Worm (Caenorhabditis elegans) whole organism, mixed stage, embryonic: ENCODE results near the gene C45G9.10.
A peak's percentile ranks its signal among the peaks of the same experiment; 100 is the strongest.

Experiments used
- M03D4.4 ChIP-seq: sonication (generic microtip); optimal IDR thresholded peaks from 2 replicates; lab custom pipeline; 2017; ENCODE audit warnings: mild to moderate bottlenecking, missing genetic modification characterization, missing compliant biosample characterization
- bed-3 ChIP-seq: fragments of 200-800 bp; sonication (Bioruptor generic); optimal IDR thresholded peaks from 3 replicates; lab custom pipeline; 2018; ENCODE audit warnings: mild to moderate bottlenecking, missing genetic modification characterization, moderate library complexity, missing compliant biosample characterization
- blmp-1 ChIP-seq: fragments of 150-350 bp; optimal IDR thresholded peaks from 2 replicates; lab custom pipeline; 2014; ENCODE audit warnings: missing biosample characterization, missing genetic modification characterization
- ceh-39 ChIP-seq: fragments of 150-350 bp; optimal IDR thresholded peaks from 2 replicates; lab custom pipeline; 2014; ENCODE audit warnings: missing biosample characterization, missing genetic modification characterization
- ceh-43 ChIP-seq: fragments of 200-800 bp; sonication (Bioruptor generic); optimal IDR thresholded peaks from 2 replicates; lab custom pipeline; 2018; ENCODE audit warnings: mild to moderate bottlenecking, missing genetic modification characterization, moderate library complexity, missing compliant biosample characterization
- ceh-83 ChIP-seq: fragments of 200-800 bp; sonication (Bioruptor generic); optimal IDR thresholded peaks from 2 replicates; lab custom pipeline; 2018; ENCODE audit warnings: mild to moderate bottlenecking, missing genetic modification characterization, missing compliant biosample characterization
- ces-1 ChIP-seq: fragments of 150-350 bp; optimal IDR thresholded peaks from 2 replicates; lab custom pipeline; 2014; ENCODE audit warnings: missing biosample characterization, missing genetic modification reagents, missing genetic modification characterization
- cnd-1 ChIP-seq: fragments of 200-800 bp; sonication (Bioruptor generic); optimal IDR thresholded peaks from 2 replicates; lab custom pipeline; 2018; ENCODE audit warnings: mild to moderate bottlenecking, missing genetic modification characterization, missing compliant biosample characterization
- drap-1 ChIP-seq: fragments of 200-800 bp; sonication (Bioruptor generic); optimal IDR thresholded peaks from 3 replicates; lab custom pipeline; 2018; ENCODE audit warnings: mild to moderate bottlenecking, missing genetic modification characterization, missing compliant biosample characterization
- elt-1 ChIP-seq: sonication (generic microtip); optimal IDR thresholded peaks from 2 replicates; lab custom pipeline; 2017; ENCODE audit warnings: missing genetic modification characterization, mild to moderate bottlenecking, missing compliant biosample characterization, antibody characterized with exemption, moderate library complexity, borderline replicate concordance; ENCODE audit not compliant: insufficient read depth
- elt-3 ChIP-seq: fragments of 150-350 bp; optimal IDR thresholded peaks from 2 replicates; lab custom pipeline; 2014; ENCODE audit warnings: missing biosample characterization, missing genetic modification characterization
- flh-1 ChIP-seq: fragments of 200-800 bp; sonication (Bioruptor generic); optimal IDR thresholded peaks from 2 replicates; lab custom pipeline; 2018; ENCODE audit warnings: mild to moderate bottlenecking, missing genetic modification characterization, moderate library complexity, missing compliant biosample characterization
- ham-2 ChIP-seq: fragments of 200-800 bp; sonication (Bioruptor generic); optimal IDR thresholded peaks from 2 replicates; lab custom pipeline; 2018; ENCODE audit warnings: mild to moderate bottlenecking, missing genetic modification characterization, missing compliant biosample characterization
- hlh-1 ChIP-seq: fragments of 150-350 bp; optimal IDR thresholded peaks from 2 replicates; lab custom pipeline; 2014; ENCODE audit warnings: missing biosample characterization, missing genetic modification reagents, missing genetic modification characterization
- lin-13 ChIP-seq: fragments of 150-350 bp; optimal IDR thresholded peaks from 2 replicates; lab custom pipeline; 2014; ENCODE audit warnings: missing biosample characterization, missing genetic modification characterization
- lin-32 ChIP-seq: fragments of 200-800 bp; sonication (Bioruptor generic); optimal IDR thresholded peaks from 2 replicates; lab custom pipeline; 2018; ENCODE audit warnings: mild to moderate bottlenecking, missing genetic modification characterization, missing compliant biosample characterization
- lsy-2 ChIP-seq: fragments of 150-350 bp; optimal IDR thresholded peaks from 2 replicates; lab custom pipeline; 2014; ENCODE audit warnings: missing biosample characterization, missing genetic modification characterization
- mab-5 ChIP-seq: fragments of 150-350 bp; optimal IDR thresholded peaks from 2 replicates; lab custom pipeline; 2014; ENCODE audit warnings: missing biosample characterization, missing genetic modification characterization
- mep-1 ChIP-seq: fragments of 150-350 bp; optimal IDR thresholded peaks from 2 replicates; lab custom pipeline; 2017; ENCODE audit warnings: missing biosample characterization, missing genetic modification reagents, missing genetic modification characterization, inconsistent platforms
- mls-2 ChIP-seq: sonication (generic microtip); optimal IDR thresholded peaks from 2 replicates; lab custom pipeline; 2016; ENCODE audit warnings: mild to moderate bottlenecking, missing genetic modification characterization, moderate library complexity, missing compliant biosample characterization
- nhr-12 ChIP-seq: fragments of 150-350 bp; optimal IDR thresholded peaks from 2 replicates; lab custom pipeline; 2014; ENCODE audit warnings: missing biosample characterization, missing genetic modification characterization
- nhr-2 ChIP-seq: fragments of 150-350 bp; optimal IDR thresholded peaks from 2 replicates; lab custom pipeline; 2014; ENCODE audit warnings: missing biosample characterization, missing genetic modification characterization
- nhr-237 ChIP-seq: fragments of 150-350 bp; optimal IDR thresholded peaks from 2 replicates; lab custom pipeline; 2014; ENCODE audit warnings: missing biosample characterization, missing genetic modification characterization
- nhr-28 ChIP-seq: fragments of 150-350 bp; optimal IDR thresholded peaks from 2 replicates; lab custom pipeline; 2014; ENCODE audit warnings: missing biosample characterization, missing genetic modification characterization
- nhr-76 ChIP-seq: sonication (generic microtip); optimal IDR thresholded peaks from 2 replicates; lab custom pipeline; 2017; ENCODE audit warnings: missing biosample characterization, missing genetic modification characterization
- pha-4 ChIP-seq: fragments of 150-350 bp; optimal IDR thresholded peaks from 2 replicates; lab custom pipeline; 2018; ENCODE audit warnings: missing biosample characterization, missing genetic modification reagents, missing genetic modification characterization
- sem-2 ChIP-seq: fragments of 200-800 bp; sonication (Bioruptor generic); optimal IDR thresholded peaks from 2 replicates; lab custom pipeline; 2018; ENCODE audit warnings: mild to moderate bottlenecking, missing genetic modification characterization, missing compliant biosample characterization
- snpc-4 ChIP-seq: fragments of 150-350 bp; optimal IDR thresholded peaks from 2 replicates; lab custom pipeline; 2014; ENCODE audit warnings: missing biosample characterization, missing genetic modification characterization
- sptf-1 ChIP-seq: sonication (generic microtip); optimal IDR thresholded peaks from 2 replicates; lab custom pipeline; 2017; ENCODE audit warnings: mild to moderate bottlenecking, missing genetic modification characterization, moderate library complexity, missing compliant biosample characterization
- tbx-8 ChIP-seq: fragments of 200-800 bp; sonication (Bioruptor generic); optimal IDR thresholded peaks from 2 replicates; lab custom pipeline; 2018; ENCODE audit warnings: mild to moderate bottlenecking, missing genetic modification characterization, moderate library complexity, missing compliant biosample characterization
- unc-120 ChIP-seq: sonication (generic microtip); optimal IDR thresholded peaks from 2 replicates; lab custom pipeline; 2017; ENCODE audit warnings: missing genetic modification characterization, missing compliant biosample characterization; ENCODE audit not compliant: poor library complexity, severe bottlenecking
- unc-39 ChIP-seq: fragments of 150-350 bp; optimal IDR thresholded peaks from 2 replicates; lab custom pipeline; 2014; ENCODE audit warnings: missing biosample characterization, missing genetic modification characterization
- unc-62 ChIP-seq: fragments of 150-350 bp; optimal IDR thresholded peaks from 2 replicates; lab custom pipeline; 2014; ENCODE audit warnings: missing biosample characterization, missing genetic modification reagents, missing genetic modification characterization
- zip-8 ChIP-seq: fragments of 150-350 bp; optimal IDR thresholded peaks from 2 replicates; lab custom pipeline; 2014; ENCODE audit warnings: missing biosample characterization, missing genetic modification characterization
- ztf-11 ChIP-seq: fragments of 150-350 bp; optimal IDR thresholded peaks from 2 replicates; lab custom pipeline; 2014; ENCODE audit warnings: missing biosample characterization, missing genetic modification characterization

The C45G9.10 gene

ce11 chrIII:5017550-5017949, 44.1 kb downstream of the C45G9.10 start, which contains the start of gene larp-1:
Gene larp-1, minus strand, starts transcription at chrIII:5017650.
- no peak for TF ChIP-seq snpc-4 (tag; lab: Kevin White, UChicago)
- TF ChIP-seq lin-13 (tag; lab: Kevin White, UChicago) = no peak
- TF ChIP-seq ham-2 = no peak
- TF ChIP-seq sem-2 = no peak
- no peak for TF ChIP-seq pha-4 (tag; lab: Kevin White, UChicago)
- TF ChIP-seq nhr-76 = no peak
- TF ChIP-seq drap-1 = no peak

DNA sequence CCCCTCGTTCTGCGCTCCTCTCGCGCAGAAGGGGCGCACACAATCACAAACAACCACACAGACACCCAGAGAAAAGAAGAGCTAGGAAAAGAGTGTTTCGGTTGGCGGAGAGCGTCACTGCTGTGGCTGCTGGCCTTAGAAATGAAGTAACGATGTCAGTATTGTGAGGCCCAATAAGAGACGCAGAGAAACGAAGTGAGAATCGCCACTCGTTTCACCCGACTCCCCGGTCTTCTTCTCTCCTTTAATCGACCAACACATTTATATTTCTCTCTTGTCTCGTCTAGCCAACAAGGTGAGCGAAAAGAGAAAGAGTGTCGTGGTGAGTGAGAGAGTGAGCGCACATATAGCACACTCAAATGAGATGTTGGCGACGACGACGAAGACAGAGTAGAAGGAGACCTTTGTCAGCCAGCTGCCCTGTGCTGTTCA, 47.8 kb downstream of the C45G9.10 start:
- TF ChIP-seq sptf-1 (tag; lab: Kevin White, UChicago) (peak; percentile 52), nhr-12 (no peak), nhr-76 (no peak), mab-5 (tag; lab: Kevin White, UChicago) (no peak), blmp-1 (peak; percentile 26), nhr-237 (tag; lab: Kevin White, UChicago) (peak; percentile 63), ztf-11 (tag; lab: Kevin White, UChicago) (peak; percentile 78), pha-4 (tag; lab: Kevin White, UChicago) (peak; percentile 47), zip-8 (tag; lab: Kevin White, UChicago) (peak; percentile 2), elt-3 (tag; lab: Kevin White, UChicago) (no peak), tbx-8 (GFP tag; lab: Kevin White, UChicago) (peak; percentile 7), ceh-43 (GFP tag; lab: Kevin White, UChicago) (peak; percentile 3), elt-1 (tag; lab: Kevin White, UChicago) (no peak), lsy-2 (peak; percentile 69), sem-2 (no peak), snpc-4 (tag; lab: Kevin White, UChicago) (no peak), hlh-1 (peak; percentile 74), lin-32 (GFP tag; lab: Kevin White, UChicago) (no peak), mep-1 (tag; lab: Kevin White, UChicago) (peak; percentile 89), ham-2 (peak; percentile 88), bed-3 (GFP tag; lab: Kevin White, UChicago) (no peak), nhr-28 (tag; lab: Kevin White, UChicago) (no peak), M03D4.4 (tag; lab: Kevin White, UChicago) (peak; percentile 67), unc-39 (tag; lab: Kevin White, UChicago) (no peak), cnd-1 (tag; lab: Kevin White, UChicago) (peak; percentile 68), unc-120 (peak; percentile 97), unc-62 (GFP tag; lab: Kevin White, UChicago) (peak; percentile 94), ceh-39 (tag; lab: Kevin White, UChicago) (peak; percentile 72), nhr-2 (tag; lab: Kevin White, UChicago) (peak; percentile 61), flh-1 (GFP tag; lab: Kevin White, UChicago) (no peak), ceh-83 (no peak), mls-2 (peak; percentile 84), lin-13 (tag; lab: Kevin White, UChicago) (peak; percentile 16), ces-1 (GFP tag; lab: Kevin White, UChicago) (peak; percentile 97), drap-1 (peak; percentile 77)

DNA sequence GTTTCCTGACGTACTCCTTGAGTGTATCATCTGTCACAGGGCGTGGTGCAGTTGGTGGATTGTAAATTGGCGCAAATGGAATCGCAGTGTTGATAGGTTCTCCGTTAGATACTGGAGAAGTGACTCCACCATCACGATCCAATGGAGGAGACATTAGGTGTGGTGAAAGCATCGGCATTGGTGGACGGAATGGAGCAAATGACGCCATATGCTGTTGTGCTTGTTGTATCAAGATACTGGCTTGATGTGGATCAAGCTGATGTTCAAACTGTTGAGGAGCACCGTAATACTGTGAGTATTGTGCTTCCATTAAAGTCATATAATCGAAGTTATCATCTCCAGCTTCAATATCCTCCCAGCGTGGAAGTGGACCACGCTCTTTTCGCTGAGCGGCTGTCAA, 49.2 kb downstream of the C45G9.10 start:
- no peak for TF ChIP-seq mls-2
- no peak for TF ChIP-seq nhr-2 (tag; lab: Kevin White, UChicago)

DNA sequence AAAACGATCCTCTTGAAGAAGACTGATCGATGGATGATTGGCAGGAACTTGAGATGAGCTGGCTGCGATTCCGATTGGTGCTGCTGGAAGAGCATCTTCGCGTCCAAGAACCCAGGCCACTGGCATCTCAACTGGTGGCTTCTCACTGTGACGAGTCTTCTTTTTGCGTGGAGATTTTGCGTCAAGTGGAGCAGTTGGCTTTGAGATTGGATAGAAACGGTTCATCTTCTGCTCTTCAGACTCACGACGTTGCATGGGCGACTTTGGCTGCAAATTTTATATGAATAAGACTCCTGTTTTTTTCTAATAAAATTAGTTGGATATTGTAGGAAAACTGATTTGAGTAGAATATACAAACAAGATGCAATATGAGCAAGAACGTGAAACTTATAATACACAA, 51.0 kb downstream of the C45G9.10 start:
- TF ChIP-seq nhr-76 (no peak), hlh-1 (no peak), flh-1 (GFP tag; lab: Kevin White, UChicago) (no peak), lin-32 (GFP tag; lab: Kevin White, UChicago) (no peak)
